Fruit fly (Drosophila melanogaster): ENCODE measurements around the gene bbx.

DNA sequence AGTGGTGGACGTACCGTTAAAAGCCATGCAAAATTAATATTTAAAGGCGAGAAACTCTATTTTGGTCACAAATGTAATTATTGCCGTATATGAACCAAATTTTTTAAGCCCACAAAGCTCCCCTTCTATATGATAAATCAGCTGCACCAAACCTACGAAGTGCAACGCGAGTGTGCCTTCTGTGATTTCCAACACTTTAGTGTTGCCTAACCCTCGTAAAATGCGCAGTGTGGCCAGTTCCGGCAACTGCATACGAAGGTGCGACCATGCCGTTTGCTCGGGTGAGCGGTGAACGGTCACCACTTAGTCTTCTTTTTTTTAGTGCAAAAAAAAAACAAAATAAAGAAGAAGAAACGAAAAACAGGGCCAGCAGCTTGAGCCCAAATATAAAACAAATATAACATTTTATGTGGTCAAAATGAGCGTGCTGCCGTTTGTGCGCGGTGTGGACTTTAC is 23.3 kb upstream of the bbx start, which contains the start of the genes tty and fliI:
- TF ChIP-seq EcR (GFP tag; optimal IDR thresholded peaks at IDR 0.05) (no peak), CG8478 (optimal IDR thresholded peaks at IDR 0.05) (no peak), pan (optimal IDR thresholded peaks at IDR 0.05) (no peak), Dll (optimal IDR thresholded peaks at IDR 0.05) (no peak), psq (optimal IDR thresholded peaks at IDR 0.05) (no peak), usp (GFP tag; optimal IDR thresholded peaks at IDR 0.05) (no peak)

Measured in whole organism.